Worm (Caenorhabditis elegans) whole organism, early embryonic: ENCODE results near the gene C50F4.8.

ENCODE experiments used
- B0310.2 ChIP-seq: sonication (generic microtip); optimal IDR thresholded peaks from 2 replicates; lab custom pipeline; 2016; ENCODE audit warnings: mild to moderate bottlenecking, missing genetic modification characterization, missing compliant biosample characterization
- F13C5.2 ChIP-seq: sonication (generic microtip); optimal IDR thresholded peaks from 2 replicates; lab custom pipeline; 2017; ENCODE audit warnings: mild to moderate bottlenecking, missing genetic modification characterization, inconsistent platforms, missing compliant biosample characterization
- aly-1 ChIP-seq: sonication (generic microtip); optimal IDR thresholded peaks from 2 replicates; lab custom pipeline; 2016; ENCODE audit warnings: missing genetic modification characterization, missing compliant biosample characterization
- ama-1 ChIP-seq: fragments of 150-350 bp; optimal IDR thresholded peaks from 2 replicates; lab custom pipeline; 2014
- ceh-13 ChIP-seq: fragments of 200-800 bp; sonication (Bioruptor generic); optimal IDR thresholded peaks from 2 replicates; lab custom pipeline; 2018; ENCODE audit warnings: mild to moderate bottlenecking, missing genetic modification characterization, missing compliant biosample characterization
- ceh-36 ChIP-seq: sonication (generic microtip); optimal IDR thresholded peaks from 2 replicates; lab custom pipeline; 2016; ENCODE audit warnings: missing genetic modification characterization, inconsistent platforms, missing compliant biosample characterization
- ets-7 ChIP-seq: sonication (generic microtip); optimal IDR thresholded peaks from 2 replicates; lab custom pipeline; 2016; ENCODE audit warnings: missing genotype, missing genetic modification characterization, missing compliant biosample characterization
- flt-1 ChIP-seq: fragments of 200-800 bp; sonication (Bioruptor generic); IDR thresholded peaks from 2 replicates; pipeline ENCODE4 v1.3.6; 2022; ENCODE audit warnings: missing genetic modification characterization, missing compliant biosample characterization
- hmbx-1 ChIP-seq: sonication (generic microtip); optimal IDR thresholded peaks from 2 replicates; lab custom pipeline; 2016; ENCODE audit warnings: mild to moderate bottlenecking, missing genetic modification characterization, missing compliant biosample characterization
- hmg-4 ChIP-seq: fragments of 200-800 bp; sonication (Bioruptor generic); optimal IDR thresholded peaks from 2 replicates; lab custom pipeline; 2018; ENCODE audit warnings: mild to moderate bottlenecking, missing genetic modification characterization, missing compliant biosample characterization
- hnd-1 ChIP-seq: sonication (generic microtip); optimal IDR thresholded peaks from 2 replicates; lab custom pipeline; 2016; ENCODE audit warnings: missing genetic modification characterization, missing compliant biosample characterization
- pes-1 ChIP-seq: fragments of 200-800 bp; sonication (Bioruptor generic); IDR thresholded peaks from 2 replicates; pipeline ENCODE4 v1.3.6; 2022; ENCODE audit warnings: missing genetic modification reagents, missing genetic modification characterization, missing compliant biosample characterization
- scrt-1 ChIP-seq: fragments of 200-800 bp; sonication (Bioruptor generic); IDR thresholded peaks from 2 replicates; pipeline ENCODE4 v1.3.6; 2022; ENCODE audit warnings: missing genetic modification characterization, missing compliant biosample characterization
- sea-1 ChIP-seq: fragments of 200-800 bp; sonication (Bioruptor generic); conservative IDR thresholded peaks from 2 replicates; pipeline ENCODE4 v1.3.6; 2022; ENCODE audit warnings: missing genetic modification characterization, missing compliant biosample characterization
- tbx-11 ChIP-seq: fragments of 200-800 bp; sonication (Bioruptor generic); IDR thresholded peaks from 2 replicates; pipeline ENCODE4 v1.3.6; 2022; ENCODE audit warnings: missing genetic modification characterization, missing compliant biosample characterization
- tbx-37 ChIP-seq: fragments of 200-800 bp; sonication (Bioruptor generic); conservative IDR thresholded peaks from 2 replicates; pipeline ENCODE4 v1.3.6; 2022; ENCODE audit warnings: missing genetic modification reagents, missing genetic modification characterization, missing compliant biosample characterization
- tra-4 ChIP-seq: sonication (generic microtip); optimal IDR thresholded peaks from 2 replicates; lab custom pipeline; 2017; ENCODE audit warnings: missing genetic modification characterization, missing compliant biosample characterization

Gene C50F4.8

ce11 chrV:9483738-9484256 lies 34.9 kb downstream of the C50F4.8 start, which contains the start of gene K06A4.2:
TSS of gene K06A4.2 (plus strand) at chrV:9484206.
- TF ChIP-seq flt-1 (GFP tag; lab: Robert Waterston, UW) (no peak), scrt-1 (GFP tag; lab: Robert Waterston, UW) (no peak), tra-4 (tag; lab: Kevin White, UChicago) (no peak), B0310.2 (tag; lab: Kevin White, UChicago) (no peak), hmbx-1 (tag; lab: Kevin White, UChicago) (no peak), ceh-36 (tag; lab: Kevin White, UChicago) (no peak), hnd-1 (tag; lab: Kevin White, UChicago) (no peak), sea-1 (GFP tag; lab: Robert Waterston, UW) (no peak), tbx-37 (GFP tag; lab: Robert Waterston, UW) (no peak), ets-7 (tag; lab: Kevin White, UChicago) (no peak), ama-1 (no peak), ceh-13 (no peak), tbx-11 (no peak), aly-1 (no peak), pes-1 (GFP tag; lab: Robert Waterston, UW) (no peak)

- no peak for TF ChIP-seq hmbx-1 (tag; lab: Kevin White, UChicago)
- no peak for TF ChIP-seq B0310.2 (tag; lab: Kevin White, UChicago)
- TF ChIP-seq sea-1 (GFP tag; lab: Robert Waterston, UW) = no peak
- TF ChIP-seq hmg-4 (GFP tag; lab: Kevin White, UChicago) = no peak
- no peak for TF ChIP-seq scrt-1 (GFP tag; lab: Robert Waterston, UW)
- no peak for TF ChIP-seq ceh-13
- no peak for TF ChIP-seq tbx-37 (GFP tag; lab: Robert Waterston, UW)
- no peak for TF ChIP-seq ama-1
- TF ChIP-seq ceh-36 (tag; lab: Kevin White, UChicago) = no peak
- no peak for TF ChIP-seq pes-1 (GFP tag; lab: Robert Waterston, UW)
- no peak for TF ChIP-seq F13C5.2 (tag; lab: Kevin White, UChicago)
- TF ChIP-seq aly-1 = no peak
- no peak for TF ChIP-seq tra-4 (tag; lab: Kevin White, UChicago)
Observed at ce11 chrV:9480566-9480965, 38.1 kb downstream of the C50F4.8 start, which contains the start of gene K06A4.6. TSS of gene K06A4.6 (minus strand) at chrV:9480666.

- TF ChIP-seq aly-1 (no peak), tbx-37 (GFP tag; lab: Robert Waterston, UW) (no peak), pes-1 (GFP tag; lab: Robert Waterston, UW) (no peak), ceh-13 (no peak), hmbx-1 (tag; lab: Kevin White, UChicago) (no peak), ceh-36 (tag; lab: Kevin White, UChicago) (no peak), hnd-1 (tag; lab: Kevin White, UChicago) (no peak), tbx-11 (no peak), B0310.2 (tag; lab: Kevin White, UChicago) (no peak)
Observed at ce11 chrV:9477863-9478262, 40.8 kb downstream of the C50F4.8 start, which contains the start of gene nas-3. TSS of gene nas-3 (plus strand) at chrV:9478163.

ce11 chrV:9473924-9474323 lies 44.7 kb downstream of the C50F4.8 start:
- no peak for TF ChIP-seq tbx-37 (GFP tag; lab: Robert Waterston, UW)
- no peak for TF ChIP-seq ama-1

ce11 chrV:9471675-9472074 lies 47.0 kb downstream of the C50F4.8 start, which contains the start of gene flp-6:
TSS of gene flp-6 (plus strand) at chrV:9471975.
- TF ChIP-seq B0310.2 (tag; lab: Kevin White, UChicago) = no peak
- TF ChIP-seq hnd-1 (tag; lab: Kevin White, UChicago) = no peak
- TF ChIP-seq scrt-1 (GFP tag; lab: Robert Waterston, UW) = no peak
- TF ChIP-seq tbx-11 = no peak
- TF ChIP-seq pes-1 (GFP tag; lab: Robert Waterston, UW) = no peak
- TF ChIP-seq sea-1 (GFP tag; lab: Robert Waterston, UW) = no peak
- no peak for TF ChIP-seq tbx-37 (GFP tag; lab: Robert Waterston, UW)
- TF ChIP-seq ceh-36 (tag; lab: Kevin White, UChicago) = no peak
